Worm (Caenorhabditis elegans) whole organism, early embryonic: ENCODE data around the gene rpia-1.

Experiments
- ama-1 ChIP-seq: fragments of 150-350 bp; optimal IDR thresholded peaks from 2 replicates; lab custom pipeline; 2014
- ceh-36 ChIP-seq: sonication (generic microtip); optimal IDR thresholded peaks from 2 replicates; lab custom pipeline; 2016; ENCODE audit warnings: missing genetic modification characterization, inconsistent platforms, missing compliant biosample characterization
- ets-7 ChIP-seq: sonication (generic microtip); optimal IDR thresholded peaks from 2 replicates; lab custom pipeline; 2016; ENCODE audit warnings: missing genotype, missing genetic modification characterization, missing compliant biosample characterization
- flt-1 ChIP-seq: fragments of 200-800 bp; sonication (Bioruptor generic); IDR thresholded peaks from 2 replicates; pipeline ENCODE4 v1.3.6; 2022; ENCODE audit warnings: missing genetic modification characterization, missing compliant biosample characterization
- hmbx-1 ChIP-seq: sonication (generic microtip); optimal IDR thresholded peaks from 2 replicates; lab custom pipeline; 2016; ENCODE audit warnings: mild to moderate bottlenecking, missing genetic modification characterization, missing compliant biosample characterization
- hmg-4 ChIP-seq: fragments of 200-800 bp; sonication (Bioruptor generic); optimal IDR thresholded peaks from 2 replicates; lab custom pipeline; 2018; ENCODE audit warnings: mild to moderate bottlenecking, missing genetic modification characterization, missing compliant biosample characterization
- hnd-1 ChIP-seq: sonication (generic microtip); optimal IDR thresholded peaks from 2 replicates; lab custom pipeline; 2016; ENCODE audit warnings: missing genetic modification characterization, missing compliant biosample characterization
- sea-1 ChIP-seq: fragments of 200-800 bp; sonication (Bioruptor generic); conservative IDR thresholded peaks from 2 replicates; pipeline ENCODE4 v1.3.6; 2022; ENCODE audit warnings: missing genetic modification characterization, missing compliant biosample characterization
- tbx-11 ChIP-seq: fragments of 200-800 bp; sonication (Bioruptor generic); IDR thresholded peaks from 2 replicates; pipeline ENCODE4 v1.3.6; 2022; ENCODE audit warnings: missing genetic modification characterization, missing compliant biosample characterization
- tbx-37 ChIP-seq: fragments of 200-800 bp; sonication (Bioruptor generic); conservative IDR thresholded peaks from 2 replicates; pipeline ENCODE4 v1.3.6; 2022; ENCODE audit warnings: missing genetic modification reagents, missing genetic modification characterization, missing compliant biosample characterization
- tra-4 ChIP-seq: sonication (generic microtip); optimal IDR thresholded peaks from 2 replicates; lab custom pipeline; 2017; ENCODE audit warnings: missing genetic modification characterization, missing compliant biosample characterization

DNA sequence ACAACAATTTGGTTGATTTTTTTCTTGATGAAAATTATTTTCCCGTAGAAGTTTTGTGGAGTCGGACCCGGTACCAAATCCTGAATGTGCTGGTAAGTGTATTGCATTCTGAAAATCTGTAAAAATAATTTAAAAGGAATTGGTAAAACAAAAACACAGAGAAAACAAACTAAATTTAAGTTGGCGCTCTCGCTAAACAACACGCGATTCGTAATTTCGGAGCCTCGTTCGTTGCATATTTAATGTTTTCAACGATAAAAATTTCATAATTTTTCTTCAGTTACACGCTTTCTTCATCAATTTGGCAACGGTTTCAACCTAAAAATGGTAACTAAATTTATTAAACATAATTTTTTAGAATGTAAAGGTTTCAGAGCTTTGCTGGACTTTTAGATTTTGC, 10.6 kb downstream of the rpia-1 start, which contains the start of the genes pot-1 and ggtb-1:
- TF ChIP-seq ama-1 (lab: Kevin White, UChicago): no peak
- no peak for TF ChIP-seq tra-4
- no peak for TF ChIP-seq hnd-1 (tag; lab: Kevin White, UChicago)
- no peak for TF ChIP-seq sea-1 (GFP tag; lab: Robert Waterston, UW)
- TF ChIP-seq ets-7 (tag; lab: Kevin White, UChicago): no peak
- no peak for TF ChIP-seq flt-1 (GFP tag; lab: Robert Waterston, UW)
- no peak for TF ChIP-seq ceh-36 (tag; lab: Kevin White, UChicago)
- TF ChIP-seq tbx-11 (GFP tag; lab: Robert Waterston, UW): no peak
- no peak for TF ChIP-seq tbx-37 (GFP tag; lab: Robert Waterston, UW)
- TF ChIP-seq hmbx-1 (tag; lab: Kevin White, UChicago): no peak
- no peak for TF ChIP-seq hmg-4 (GFP tag; lab: Kevin White, UChicago)
